Fruit fly (Drosophila melanogaster) whole organism, embryonic: ENCODE results near the gene CG32066.

Experiments
- Ada2b ChIP-seq: fragments of 200-800 bp; sonication (Bioruptor generic); IDR thresholded peaks from 2 replicates; pipeline ENCODE4 v1.3.6; 2022; ENCODE audit warnings: missing biosample characterization, missing genetic modification characterization
- Asciz ChIP-seq: fragments of 200-800 bp; sonication (Bioruptor generic); optimal IDR thresholded peaks from 2 replicates; lab custom pipeline; 2017; ENCODE audit warnings: missing biosample characterization, mild to moderate bottlenecking, missing genetic modification characterization, missing genetic modification reagents
- Atf-2 ChIP-seq: fragments of 200-800 bp; sonication (Bioruptor generic); optimal IDR thresholded peaks from 2 replicates; lab custom pipeline; 2016; ENCODE audit warnings: missing biosample characterization, missing genetic modification characterization
- Atf6 ChIP-seq: fragments of 200-800 bp; sonication (Bioruptor generic); IDR thresholded peaks from 2 replicates; pipeline ENCODE4 v1.3.6; 2022; ENCODE audit warnings: missing biosample characterization, missing genetic modification characterization
- BEAF-32 ChIP-seq: fragments of 200-800 bp; sonication (Bioruptor generic); optimal IDR thresholded peaks from 3 replicates; lab custom pipeline; 2017; ENCODE audit warnings: missing biosample characterization, missing genetic modification characterization, mild to moderate bottlenecking, moderate library complexity, missing genetic modification reagents
- CG10147 ChIP-seq: fragments of 200-800 bp; sonication (Bioruptor generic); optimal IDR thresholded peaks from 2 replicates; lab custom pipeline; 2019; ENCODE audit warnings: missing biosample characterization, mild to moderate bottlenecking, missing genetic modification characterization, moderate library complexity
- CG12236 ChIP-seq: fragments of 200-800 bp; sonication (Bioruptor generic); optimal IDR thresholded peaks from 2 replicates; lab custom pipeline; 2016; ENCODE audit warnings: missing biosample characterization, missing genetic modification characterization
- CG15696 ChIP-seq: fragments of 200-800 bp; sonication (Bioruptor generic); optimal IDR thresholded peaks from 2 replicates; lab custom pipeline; 2019; ENCODE audit warnings: missing biosample characterization, mild to moderate bottlenecking, missing genetic modification characterization, moderate library complexity
- CG16815 ChIP-seq: fragments of 200-800 bp; sonication (Bioruptor generic); optimal IDR thresholded peaks from 3 replicates; lab custom pipeline; 2017; ENCODE audit warnings: missing biosample characterization, mild to moderate bottlenecking, missing genetic modification characterization
- CG17359 ChIP-seq: fragments of 200-800 bp; sonication (Bioruptor generic); optimal IDR thresholded peaks from 3 replicates; lab custom pipeline; 2018; ENCODE audit warnings: missing biosample characterization, mild to moderate bottlenecking, missing genetic modification characterization, moderate library complexity
- CG18476 ChIP-seq: fragments of 200-800 bp; sonication (Bioruptor generic); optimal IDR thresholded peaks from 2 replicates; lab custom pipeline; 2016; ENCODE audit warnings: missing biosample characterization, mild to moderate bottlenecking, missing genetic modification characterization
- CG2712 ChIP-seq: fragments of 200-800 bp; optimal IDR thresholded peaks from 3 replicates; lab custom pipeline; 2019; ENCODE audit warnings: missing biosample characterization, mild to moderate bottlenecking, missing genetic modification characterization, moderate library complexity
- CG3163 ChIP-seq: fragments of 200-800 bp; sonication (Bioruptor generic); optimal IDR thresholded peaks from 3 replicates; lab custom pipeline; 2016; ENCODE audit warnings: missing biosample characterization, missing genetic modification characterization
- CG32532 ChIP-seq: fragments of 200-800 bp; sonication (Bioruptor generic); IDR thresholded peaks from 2 replicates; pipeline ENCODE4 v1.3.6; 2022; ENCODE audit warnings: missing biosample characterization, missing genetic modification characterization
- CG3281 ChIP-seq: fragments of 200-800 bp; sonication (Bioruptor generic); optimal IDR thresholded peaks from 3 replicates; lab custom pipeline; 2017; ENCODE audit warnings: missing biosample characterization, mild to moderate bottlenecking, missing genetic modification characterization
- CG4360 ChIP-seq: fragments of 200-800 bp; sonication (Bioruptor generic); IDR thresholded peaks from 2 replicates; pipeline ENCODE4 v1.3.6; 2022; ENCODE audit warnings: missing biosample characterization, missing genetic modification characterization
- CG6272 ChIP-seq: fragments of 200-800 bp; sonication (Bioruptor generic); IDR thresholded peaks from 2 replicates; pipeline ENCODE4 v1.3.6; 2022; ENCODE audit warnings: missing biosample characterization, missing genetic modification characterization
- CG6791 ChIP-seq: fragments of 200-800 bp; sonication (Bioruptor generic); IDR thresholded peaks from 3 replicates; pipeline ENCODE4 v1.3.6; 2022; ENCODE audit warnings: missing biosample characterization, missing genetic modification characterization; ENCODE audit not compliant: partially characterized antibody
- CG7372 ChIP-seq: fragments of 200-800 bp; sonication (Bioruptor generic); IDR thresholded peaks from 2 replicates; pipeline ENCODE4 v1.3.6; 2022; ENCODE audit warnings: missing biosample characterization, missing genetic modification characterization
- Chrac-16 ChIP-seq: fragments of 200-800 bp; sonication (Bioruptor generic); optimal IDR thresholded peaks from 3 replicates; lab custom pipeline; 2016; ENCODE audit warnings: missing biosample characterization, missing genetic modification characterization
- CkIIα-i1 ChIP-seq: fragments of 200-800 bp; sonication (Bioruptor generic); IDR thresholded peaks from 2 replicates; pipeline ENCODE4 v1.3.6; 2022; ENCODE audit warnings: missing biosample characterization, missing genetic modification characterization
- CrebB ChIP-seq: fragments of 200-800 bp; sonication (Bioruptor generic); optimal IDR thresholded peaks from 3 replicates; lab custom pipeline; 2018; ENCODE audit warnings: missing biosample characterization, mild to moderate bottlenecking, missing genetic modification characterization
- HLH4C ChIP-seq: fragments of 200-800 bp; sonication (Bioruptor generic); IDR thresholded peaks from 3 replicates; pipeline ENCODE4 v1.3.6; 2022; ENCODE audit warnings: missing biosample characterization, missing genetic modification characterization; ENCODE audit not compliant: partially characterized antibody
- Hsf ChIP-seq: fragments of 200-800 bp; sonication (Bioruptor generic); optimal IDR thresholded peaks from 3 replicates; lab custom pipeline; 2016; ENCODE audit warnings: missing biosample characterization, missing genetic modification characterization
- NFAT ChIP-seq: fragments of 200-800 bp; sonication (Bioruptor generic); IDR thresholded peaks from 2 replicates; pipeline ENCODE4 v1.3.6; 2022; ENCODE audit warnings: missing biosample characterization, missing genetic modification characterization
- Opbp ChIP-seq: fragments of 200-800 bp; sonication (Bioruptor generic); IDR thresholded peaks from 3 replicates; pipeline ENCODE4 v1.3.6; 2022; ENCODE audit warnings: missing biosample characterization, missing genetic modification characterization; ENCODE audit not compliant: partially characterized antibody
- Spps ChIP-seq: fragments of 200-800 bp; sonication (Bioruptor generic); optimal IDR thresholded peaks from 2 replicates; lab custom pipeline; 2018; ENCODE audit warnings: missing biosample characterization, mild to moderate bottlenecking, missing genetic modification characterization
- Stat92E ChIP-seq, 3 experiments: fragments of >200 bp in 2 of 3; fragments of 200-800 bp in 1 of 3; sonication (Bioruptor generic) in 1 of 3; optimal IDR thresholded peaks; 2 replicates each; lab custom pipeline; 2017 to 2019; ENCODE audit warnings: missing biosample characterization in 3 of 3, missing genetic modification characterization in 3 of 3, mild to moderate bottlenecking in 1 of 3, moderate library complexity in 1 of 3
- cas ChIP-seq: fragments of 200-800 bp; sonication (Bioruptor generic); IDR thresholded peaks from 2 replicates; pipeline ENCODE4 v1.3.6; 2022; ENCODE audit warnings: missing biosample characterization, missing genetic modification characterization
- eyg ChIP-seq: fragments of 200-800 bp; sonication (Bioruptor generic); optimal IDR thresholded peaks from 3 replicates; lab custom pipeline; 2016; ENCODE audit warnings: missing biosample characterization, missing genetic modification characterization
- gfzf ChIP-seq: fragments of 200-800 bp; sonication (Bioruptor generic); optimal IDR thresholded peaks from 2 replicates; lab custom pipeline; 2016; ENCODE audit warnings: missing biosample characterization, mild to moderate bottlenecking, missing genetic modification characterization, moderate library complexity
- inv ChIP-seq: fragments of 200-800 bp; sonication (Bioruptor generic); IDR thresholded peaks from 2 replicates; pipeline ENCODE4 v1.3.6; 2022; ENCODE audit warnings: missing biosample characterization, missing genetic modification characterization; ENCODE audit not compliant: partially characterized antibody
- maf-S ChIP-seq: fragments of 200-800 bp; sonication (Bioruptor generic); optimal IDR thresholded peaks from 2 replicates; lab custom pipeline; 2016; ENCODE audit warnings: missing biosample characterization, missing genetic modification characterization
- mld ChIP-seq: fragments of 200-800 bp; sonication (Bioruptor generic); IDR thresholded peaks from 3 replicates; pipeline ENCODE4 v1.3.6; 2022; ENCODE audit warnings: missing biosample characterization, missing genetic modification characterization; ENCODE audit not compliant: partially characterized antibody
- nau ChIP-seq: fragments of 200-800 bp; sonication (Bioruptor generic); optimal IDR thresholded peaks from 3 replicates; lab custom pipeline; 2017; ENCODE audit warnings: missing biosample characterization, mild to moderate bottlenecking, missing genetic modification characterization, missing genetic modification reagents
- otp ChIP-seq: fragments of 200-800 bp; sonication (Bioruptor generic); IDR thresholded peaks from 3 replicates; pipeline ENCODE4, ENCODE4 v1.3.6; 2022; ENCODE audit warnings: missing biosample characterization, missing genetic modification characterization
- pita ChIP-seq: fragments of 200-800 bp; sonication (Bioruptor generic); optimal IDR thresholded peaks from 2 replicates; lab custom pipeline; 2017; ENCODE audit warnings: missing biosample characterization, mild to moderate bottlenecking, missing genetic modification characterization
- pros ChIP-seq: fragments of 200-800 bp; sonication (Bioruptor generic); optimal IDR thresholded peaks from 3 replicates; lab custom pipeline; 2019; ENCODE audit warnings: missing biosample characterization, mild to moderate bottlenecking, missing genetic modification characterization, moderate library complexity
- z ChIP-seq: fragments of 200-800 bp; sonication (Bioruptor generic); IDR thresholded peaks from 3 replicates; pipeline ENCODE4 v1.3.6; 2022; ENCODE audit warnings: missing biosample characterization, missing genetic modification characterization

CG32066 gene

dm6 chr3L:10682725-10683367 lies 22.0 kb upstream of the CG32066 start (continued):
- peak; percentile 97 for TF ChIP-seq CG17359
- TF ChIP-seq CG3281 (GFP tag; lab: Kevin White, UChicago), result peak; percentile 99
- peak; percentile 95 for TF ChIP-seq Ada2b (GFP tag; lab: Robert Waterston, UW)
- peak; percentile 80 for TF ChIP-seq CkIIα-i1 (GFP tag; lab: Robert Waterston, UW)
- no peak for TF ChIP-seq CG12236 (GFP tag; lab: Kevin White, UChicago)
- TF ChIP-seq Stat92E (GFP tag; optimal IDR thresholded peaks at IDR 0.05; lab: Kevin White, UChicago), result peak in 1 of 3 experiments; percentile 89
- TF ChIP-seq CG18476 (GFP tag; lab: Kevin White, UChicago), result peak; percentile 96
- peak; percentile 90 for TF ChIP-seq cas (GFP tag; lab: Robert Waterston, UW)
- peak; percentile 98 for TF ChIP-seq CG16815 (GFP tag; lab: Kevin White, UChicago)
- TF ChIP-seq CG3163 (GFP tag; lab: Kevin White, UChicago), result peak; percentile 52
- no peak for TF ChIP-seq z (GFP tag; lab: Robert Waterston, UW)
- TF ChIP-seq NFAT (GFP tag; lab: Robert Waterston, UW), result peak; percentile 86
- TF ChIP-seq CG7372 (GFP tag; lab: Robert Waterston, UW), result peak; percentile 97
- TF ChIP-seq HLH4C (GFP tag; lab: Robert Waterston, UW), result no peak
- peak; percentile 14; the same call in 1 of the 2 replicates for TF ChIP-seq inv (GFP tag; lab: Robert Waterston, UW)
- no peak for TF ChIP-seq pita (GFP tag; lab: Kevin White, UChicago)
- peak; percentile 94 for TF ChIP-seq otp (GFP tag; lab: Robert Waterston, UW)
- TF ChIP-seq CG4360 (GFP tag; lab: Robert Waterston, UW), result peak; percentile 68
- peak; percentile 99 for TF ChIP-seq nau (GFP tag; lab: Kevin White, UChicago)
- peak; percentile 39 for TF ChIP-seq eyg (GFP tag; lab: Kevin White, UChicago)
- TF ChIP-seq CG10147, result peak; percentile 97
- no peak for TF ChIP-seq gfzf (GFP tag; lab: Kevin White, UChicago)
- TF ChIP-seq Asciz (GFP tag; lab: Kevin White, UChicago), result peak; percentile 99
- TF ChIP-seq Opbp (GFP tag; lab: Robert Waterston, UW), result no peak
- TF ChIP-seq CG6791 (GFP tag; lab: Robert Waterston, UW), result 0 out of 3 replicates have a peak, but pooled peaks have one; percentile 37
- peak; percentile 43 for TF ChIP-seq pros (GFP tag; lab: Kevin White, UChicago)
- peak; percentile 89 for TF ChIP-seq Spps (tag; lab: Kevin White, UChicago)
- peak; percentile 37 for TF ChIP-seq BEAF-32 (GFP tag; lab: Kevin White, UChicago)
- peak; percentile 97 for TF ChIP-seq Chrac-16
- peak; percentile 92 for TF ChIP-seq CG15696
- peak; percentile 82 for TF ChIP-seq maf-S (GFP tag; lab: Kevin White, UChicago)
- TF ChIP-seq CG2712 (tag; lab: Kevin White, UChicago), result peak; percentile 99
- peak; percentile 99 for TF ChIP-seq Atf6 (GFP tag; lab: Robert Waterston, UW)
- TF ChIP-seq CrebB (tag; lab: Kevin White, UChicago), result peak; percentile 91
- TF ChIP-seq Atf-2, result peak; percentile 60
- TF ChIP-seq CG6272 (GFP tag; lab: Robert Waterston, UW), result peak; percentile 94
- TF ChIP-seq Hsf (GFP tag; lab: Kevin White, UChicago), result peak; percentile 93
- TF ChIP-seq mld, result no peak
- TF ChIP-seq CG32532 (GFP tag; lab: Robert Waterston, UW), result peak; percentile 96
